Worm (Caenorhabditis elegans) whole organism, L4/young adult: ENCODE data around the gene C05C10.3.

Source experiments
- W03F9.2 ChIP-seq: fragments of 150-350 bp; optimal IDR thresholded peaks from 2 replicates; lab custom pipeline; 2014; ENCODE audit warnings: missing biosample characterization, missing genetic modification characterization
- dao-5 ChIP-seq: sonication (generic microtip); optimal IDR thresholded peaks from 2 replicates; lab custom pipeline; 2016; ENCODE audit warnings: missing genotype, missing genetic modification characterization, moderate library complexity, missing compliant biosample characterization
- him-1 ChIP-seq: sonication (generic microtip); optimal IDR thresholded peaks from 2 replicates; lab custom pipeline; 2016; ENCODE audit warnings: missing genotype, missing genetic modification reagents, missing genetic modification characterization, missing compliant biosample characterization

DNA sequence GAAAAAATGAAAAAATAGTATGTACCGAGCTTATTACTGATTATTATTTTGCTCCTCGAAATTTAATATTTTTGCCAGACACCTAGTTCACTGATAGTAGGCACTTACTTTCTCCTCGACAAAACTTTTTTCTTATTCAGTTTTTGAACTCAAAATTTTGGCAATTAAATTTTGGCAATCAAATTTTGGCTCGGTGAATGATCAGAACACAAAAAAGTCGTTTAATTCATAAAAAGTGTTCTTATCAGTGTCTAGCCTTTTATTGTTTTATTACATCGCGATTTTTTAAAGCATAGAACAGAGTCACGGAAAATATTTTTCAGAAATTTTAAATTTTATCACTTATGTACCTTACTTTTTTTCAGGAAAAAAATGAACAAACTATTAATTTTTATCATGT is 41.5 kb downstream of the C05C10.3 start:
- no peak for TF ChIP-seq him-1
- no peak for TF ChIP-seq W03F9.2
- TF ChIP-seq dao-5 (tag; lab: Kevin White, UChicago): no peak
